Fruit fly (Drosophila melanogaster) whole organism, embryonic: Measurements from ENCODE around the gene und.

Experiments used
- CG10959 ChIP-seq: fragments of 200-800 bp; sonication (Bioruptor generic); IDR thresholded peaks from 2 replicates; pipeline ENCODE4 v1.3.6; 2022; ENCODE audit warnings: missing biosample characterization, missing genetic modification characterization
- CG32772 ChIP-seq: fragments of 200-800 bp; sonication (Bioruptor generic); IDR thresholded peaks from 2 replicates; pipeline ENCODE4 v1.3.6; 2022; ENCODE audit warnings: missing biosample characterization, missing genetic modification characterization
- CG42726 ChIP-seq: fragments of 200-800 bp; sonication (Bioruptor generic); IDR thresholded peaks from 2 replicates; pipeline ENCODE4 v1.3.6; 2022; ENCODE audit warnings: missing biosample characterization, missing genetic modification characterization; ENCODE audit not compliant: partially characterized antibody
- CG6272 ChIP-seq: fragments of 200-800 bp; sonication (Bioruptor generic); IDR thresholded peaks from 2 replicates; pipeline ENCODE4 v1.3.6; 2022; ENCODE audit warnings: missing biosample characterization, missing genetic modification characterization
- CG7786 ChIP-seq: fragments of 200-800 bp; sonication (Bioruptor generic); optimal IDR thresholded peaks from 2 replicates; lab custom pipeline; 2016; ENCODE audit warnings: missing biosample characterization, missing genetic modification characterization
- Fer1 ChIP-seq: fragments of 200-800 bp; sonication (Bioruptor generic); optimal IDR thresholded peaks from 2 replicates; lab custom pipeline; 2017; ENCODE audit warnings: missing biosample characterization, mild to moderate bottlenecking, missing genetic modification characterization
- GATAe ChIP-seq: fragments of 200-800 bp; sonication (Bioruptor generic); conservative IDR thresholded peaks from 2 replicates; pipeline ENCODE4 v1.3.6; 2022; ENCODE audit warnings: missing biosample characterization, missing genetic modification characterization
- Hr39 ChIP-seq: fragments of >200 bp; optimal IDR thresholded peaks from 2 replicates; lab custom pipeline; 2017
- cas ChIP-seq: fragments of 200-800 bp; sonication (Bioruptor generic); IDR thresholded peaks from 2 replicates; pipeline ENCODE4 v1.3.6; 2022; ENCODE audit warnings: missing biosample characterization, missing genetic modification characterization

- TF ChIP-seq CG6272 (GFP tag; lab: Robert Waterston, UW) = no peak
- TF ChIP-seq Hr39 (lab: Kevin White, UChicago) = no peak
- TF ChIP-seq GATAe (GFP tag; lab: Robert Waterston, UW) = peak; percentile 37; the same call in 1 of the 2 replicates
- TF ChIP-seq cas (GFP tag; lab: Robert Waterston, UW) = no peak
- no peak for TF ChIP-seq CG10959 (GFP tag; lab: Robert Waterston, UW)
- peak; percentile 85 for TF ChIP-seq CG42726
- TF ChIP-seq Fer1 (GFP tag; lab: Kevin White, UChicago) = peak; percentile 76
- TF ChIP-seq CG7786 (GFP tag; lab: Kevin White, UChicago) = peak; percentile 8
- no peak for TF ChIP-seq CG32772 (GFP tag; lab: Robert Waterston, UW)
Measured at dm6 chr2L:9782176-9782581, 19.0 kb downstream of the und start, which contains the start of gene IP3K1.
